Worm (Caenorhabditis elegans): ENCODE results near the gene srh-284.

- TF ChIP-seq lin-40 (tag; optimal IDR thresholded peaks at IDR 0.05) (no peak), B0035.1 (tag; optimal IDR thresholded peaks at IDR 0.05) (no peak), F49E8.2 (tag; optimal IDR thresholded peaks at IDR 0.05; ENCODE audit: insufficient read depth) (no peak), hmg-1.2 (GFP tag; IDR thresholded peaks at IDR 0.05) (no peak), ets-4 (GFP tag; optimal IDR thresholded peaks at IDR 0.05) (no peak), lin-35 (GFP tag; optimal IDR thresholded peaks at IDR 0.05) (no peak), ama-1 (optimal IDR thresholded peaks at IDR 0.05) (no peak), ama-1 (GFP tag; optimal IDR thresholded peaks at IDR 0.05) (no peak)
Observed at ce11 chrV:17818567-17818966, 51.2 kb downstream of the srh-284 start, which contains the start of gene srh-298.
